Worm (Caenorhabditis elegans): ENCODE data around the gene trpp-3.

Gene trpp-3

DNA sequence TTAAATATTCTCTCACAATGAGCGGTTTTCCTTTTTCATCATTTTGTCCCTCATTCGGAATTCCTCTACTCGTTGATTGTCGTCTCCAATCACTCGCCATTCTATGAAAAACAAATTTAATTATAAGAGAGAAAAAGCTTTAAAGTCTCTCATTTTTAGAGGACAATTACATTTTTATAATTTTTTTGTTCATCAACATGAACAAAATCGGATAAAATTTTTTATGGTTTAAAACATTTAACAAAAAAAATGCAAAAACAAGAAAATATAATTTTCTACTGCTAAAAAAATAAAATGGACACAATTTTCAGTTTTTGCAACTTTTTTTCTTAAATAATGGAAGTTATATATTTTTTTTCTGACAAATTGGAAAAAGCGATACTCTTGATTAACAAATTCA is 9.2 kb upstream of the trpp-3 start, which contains the start of gene F55H2.7:
TSS of gene F55H2.7 (minus strand) at position 101 of the 400 bp plus-strand sequence.
- TF ChIP-seq C38D4.7 (GFP tag; optimal IDR thresholded peaks at IDR 0.05) (no peak), elt-2 (tag; optimal IDR thresholded peaks at IDR 0.05) (no peak), syd-9 (tag; optimal IDR thresholded peaks at IDR 0.05) (no peak), elt-4 (tag; optimal IDR thresholded peaks at IDR 0.05) (no peak), pros-1 (tag; optimal IDR thresholded peaks at IDR 0.05) (no peak), pqm-1 (tag; optimal IDR thresholded peaks at IDR 0.05) (no peak), nhr-11 (tag; optimal IDR thresholded peaks at IDR 0.05) (no peak), Y22D7AL.16 (tag; optimal IDR thresholded peaks at IDR 0.05) (no peak), pax-1 (tag; optimal IDR thresholded peaks at IDR 0.05) (no peak), unc-3 (GFP tag; conservative IDR thresholded peaks at IDR 0.05) (no peak), unc-3 (tag; optimal IDR thresholded peaks at IDR 0.05) (no peak), unc-42 (tag; optimal IDR thresholded peaks at IDR 0.05) (no peak), ceh-34 (tag; optimal IDR thresholded peaks at IDR 0.05) (no peak), hlh-15 (tag; optimal IDR thresholded peaks at IDR 0.05) (no peak), zip-5 (tag; optimal IDR thresholded peaks at IDR 0.05) (no peak), dmd-4 (tag; optimal IDR thresholded peaks at IDR 0.05; ENCODE audit: borderline replicate concordance) (no peak), tbx-7 (tag; optimal IDR thresholded peaks at IDR 0.05) (no peak), hlh-6 (tag; optimal IDR thresholded peaks at IDR 0.05) (no peak), ama-1 (optimal IDR thresholded peaks at IDR 0.05) (no peak)

DNA sequence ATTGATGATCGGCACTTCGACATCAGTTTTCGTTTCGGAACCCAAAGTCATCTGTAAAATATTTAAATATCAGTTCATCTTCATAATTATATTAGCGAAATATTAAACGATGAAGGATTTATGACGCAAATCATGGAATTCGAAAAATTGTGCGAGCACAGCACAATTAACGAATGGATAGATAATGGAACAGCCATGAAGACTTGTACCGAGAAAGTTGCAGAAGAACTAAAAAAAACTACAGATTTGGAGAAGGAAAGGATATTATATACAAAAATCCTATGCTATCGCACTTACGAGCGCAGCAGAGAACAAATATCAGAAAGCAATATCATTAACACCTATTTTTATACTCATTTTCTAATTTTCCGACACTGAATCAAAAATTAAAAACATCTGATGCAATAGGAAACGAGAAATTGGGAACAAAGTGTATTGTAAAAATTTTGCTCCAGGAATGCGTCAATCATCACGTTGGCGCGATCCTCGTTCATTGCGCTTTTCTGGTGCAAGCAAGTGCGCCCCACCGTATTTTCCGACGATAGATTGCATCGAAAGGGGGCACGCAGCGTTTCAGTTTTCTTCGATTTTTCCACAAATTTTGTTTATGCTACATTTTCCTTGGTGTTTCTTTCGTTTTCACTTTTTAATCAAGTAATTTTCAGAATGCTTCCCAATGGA is 3.8 kb upstream of the trpp-3 start, which contains the start of the genes clu-1 and prp-40:
TSS of gene clu-1 (minus strand) at position 51 of the 681 bp plus-strand sequence.
TSS of gene prp-40 (plus strand) at position 666 of the 681 bp plus-strand sequence.
- peak; percentile 34 for TF ChIP-seq elt-2 (tag; optimal IDR thresholded peaks at IDR 0.05)
- no peak for TF ChIP-seq Y22D7AL.16 (tag; optimal IDR thresholded peaks at IDR 0.05)
- TF ChIP-seq ceh-34 (tag; optimal IDR thresholded peaks at IDR 0.05) = peak; percentile 5
- TF ChIP-seq nfya-1 (tag; optimal IDR thresholded peaks at IDR 0.05) = peak; percentile 73
- peak; percentile 67 for TF ChIP-seq ceh-18 (tag; optimal IDR thresholded peaks at IDR 0.05)
- peak; percentile 17 for TF ChIP-seq hlh-30 (tag; optimal IDR thresholded peaks at IDR 0.05; ENCODE audit: insufficient read depth)
- TF ChIP-seq C38D4.7 (GFP tag; optimal IDR thresholded peaks at IDR 0.05) = no peak
- TF ChIP-seq lin-11 (tag; optimal IDR thresholded peaks at IDR 0.05) = no peak
- TF ChIP-seq tbx-2 (tag; optimal IDR thresholded peaks at IDR 0.05) = peak; percentile 61
- TF ChIP-seq pax-1 (tag; optimal IDR thresholded peaks at IDR 0.05) = no peak
- TF ChIP-seq ceh-31 (tag; optimal IDR thresholded peaks at IDR 0.05) = peak; percentile 50
- TF ChIP-seq ceh-48 (tag; optimal IDR thresholded peaks at IDR 0.05) = peak; percentile 35
- TF ChIP-seq pros-1 (tag; optimal IDR thresholded peaks at IDR 0.05) = no peak
- TF ChIP-seq unc-55 (GFP tag; optimal IDR thresholded peaks at IDR 0.05) = peak; percentile 56
- peak; percentile 75 for TF ChIP-seq unc-42 (tag; optimal IDR thresholded peaks at IDR 0.05)

DNA sequence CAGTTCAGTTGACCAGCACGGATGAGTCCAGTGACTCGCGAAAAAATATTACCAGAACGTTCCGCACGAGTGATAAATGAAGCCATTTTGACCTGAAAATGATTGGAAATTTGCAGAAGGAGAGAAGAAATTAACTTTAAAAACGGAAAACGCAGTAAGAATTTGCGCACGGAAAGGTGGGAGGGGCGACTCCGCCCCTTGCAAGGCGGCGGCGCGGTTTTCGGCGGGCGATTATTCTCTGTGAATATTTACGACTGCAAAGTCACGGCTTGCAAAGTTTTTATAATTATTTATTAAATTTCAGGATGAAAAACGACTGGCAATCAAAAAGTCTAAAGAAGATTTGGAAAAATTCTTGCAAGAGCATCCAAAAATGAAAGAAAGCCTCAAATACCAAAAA is 1.8 kb upstream of the trpp-3 start, which contains the start of gene mrps-23:
TSS of gene mrps-23 (minus strand) at position 92 of the 400 bp plus-strand sequence.
- TF ChIP-seq unc-42 (tag; optimal IDR thresholded peaks at IDR 0.05) (peak; percentile 6), ref-2 (tag; optimal IDR thresholded peaks at IDR 0.05) (no peak), hlh-13 (GFP tag; optimal IDR thresholded peaks at IDR 0.05) (no peak), ceh-22 (tag; optimal IDR thresholded peaks at IDR 0.05) (no peak), nhr-11 (tag; optimal IDR thresholded peaks at IDR 0.05) (no peak), ets-4 (tag; optimal IDR thresholded peaks at IDR 0.05) (no peak), eyg-1 (tag; optimal IDR thresholded peaks at IDR 0.05) (no peak), ceh-14 (tag; optimal IDR thresholded peaks at IDR 0.05) (no peak), che-1 (tag; optimal IDR thresholded peaks at IDR 0.05) (no peak), ama-1 (optimal IDR thresholded peaks at IDR 0.05) (no peak), ceh-2 (tag; optimal IDR thresholded peaks at IDR 0.05) (no peak), F13H6.1 (tag; optimal IDR thresholded peaks at IDR 0.05) (no peak), zip-5 (tag; optimal IDR thresholded peaks at IDR 0.05) (no peak), ceh-48 (tag; optimal IDR thresholded peaks at IDR 0.05) (no peak), K09A11.1 (tag; optimal IDR thresholded peaks at IDR 0.05; ENCODE audit: insufficient read depth) (no peak), ceh-34 (tag; optimal IDR thresholded peaks at IDR 0.05) (no peak), nfya-1 (tag; optimal IDR thresholded peaks at IDR 0.05) (peak; percentile 11), hlh-30 (tag; optimal IDR thresholded peaks at IDR 0.05; ENCODE audit: insufficient read depth) (no peak), K02D7.2 (tag; optimal IDR thresholded peaks at IDR 0.05) (no peak), unc-55 (GFP tag; optimal IDR thresholded peaks at IDR 0.05) (no peak), C08G9.2 (tag; optimal IDR thresholded peaks at IDR 0.05) (no peak), ttx-3 (tag; optimal IDR thresholded peaks at IDR 0.05) (no peak), ceh-18 (tag; optimal IDR thresholded peaks at IDR 0.05) (peak; percentile 16), lin-11 (tag; optimal IDR thresholded peaks at IDR 0.05) (no peak), gmeb-2 (tag; optimal IDR thresholded peaks at IDR 0.05) (no peak)

Measured in whole organism, late embryonic.